Worm (Caenorhabditis elegans): ENCODE results near the gene mboa-2.

DNA sequence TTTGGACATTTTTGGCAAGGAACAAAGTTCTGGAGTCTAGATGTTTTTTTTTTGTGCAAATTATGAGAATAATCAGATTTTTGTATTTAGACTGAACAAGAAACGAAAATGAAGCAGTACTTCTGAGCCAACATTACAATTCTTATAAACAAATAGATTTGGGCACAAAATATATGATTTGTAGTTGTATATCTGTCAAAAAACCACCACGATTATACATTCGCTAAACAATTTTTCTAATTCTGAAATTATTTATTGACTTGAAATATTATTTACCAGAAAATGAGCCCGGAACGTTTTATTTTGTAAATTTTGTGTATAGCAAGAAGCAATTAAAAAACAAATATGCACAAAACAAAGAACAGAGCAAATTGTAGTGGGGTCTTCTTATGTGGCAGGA, 50.8 kb downstream of the mboa-2 start:
- TF ChIP-seq Y5F2A.4 (GFP tag; optimal IDR thresholded peaks at IDR 0.05) (no peak), lin-39 (tag; optimal IDR thresholded peaks at IDR 0.05) (no peak), dpl-1 (GFP tag; optimal IDR thresholded peaks at IDR 0.05) (no peak), T20F7.1 (GFP tag; optimal IDR thresholded peaks at IDR 0.05) (no peak), pqm-1 (tag; optimal IDR thresholded peaks at IDR 0.05) (no peak), nhr-77 (tag; optimal IDR thresholded peaks at IDR 0.05) (no peak), egl-27 (tag; optimal IDR thresholded peaks at IDR 0.05) (no peak), pha-4 (GFP tag; IDR thresholded peaks at IDR 0.05) (no peak), pha-4 (tag; optimal IDR thresholded peaks at IDR 0.05) (no peak), unc-62 (GFP tag; optimal IDR thresholded peaks at IDR 0.05 in 1 of 2) (no peak), unc-62 (tag; optimal IDR thresholded peaks at IDR 0.05) (no peak)
